Worm (Caenorhabditis elegans): ENCODE measurements around the gene C55C3.73.
A peak's percentile ranks its signal among the peaks of the same experiment; 100 is the strongest.

- TF ChIP-seq grh-1 (GFP tag; IDR thresholded peaks at IDR 0.05), result no peak
- peak; percentile 71 for TF ChIP-seq fos-1 (tag; optimal IDR thresholded peaks at IDR 0.05)
- TF ChIP-seq sox-4 (tag; optimal IDR thresholded peaks at IDR 0.05), result no peak
- no peak for TF ChIP-seq pag-3 (tag; optimal IDR thresholded peaks at IDR 0.05; ENCODE audit: borderline replicate concordance, insufficient read depth)
- no peak for TF ChIP-seq zag-1 (tag; optimal IDR thresholded peaks at IDR 0.05)
- TF ChIP-seq unc-62 (GFP tag; optimal IDR thresholded peaks at IDR 0.05), result no peak
- TF ChIP-seq tbx-2 (tag; optimal IDR thresholded peaks at IDR 0.05), result peak; percentile 76
- peak; percentile 35 for TF ChIP-seq lir-3 (tag; optimal IDR thresholded peaks at IDR 0.05; ENCODE audit: poor library complexity)
- TF ChIP-seq sptf-1 (tag; optimal IDR thresholded peaks at IDR 0.05), result no peak
- no peak for TF ChIP-seq unc-130 (tag; optimal IDR thresholded peaks at IDR 0.05)
- no peak for TF ChIP-seq ama-1 (optimal IDR thresholded peaks at IDR 0.05)
- TF ChIP-seq lin-39 (tag; optimal IDR thresholded peaks at IDR 0.05), result peak; percentile 72
- TF ChIP-seq nhr-84 (tag; optimal IDR thresholded peaks at IDR 0.05), result no peak
These were observed 28.3 kb upstream of the C55C3.73 start, which contains the start of gene H35B03.2 for ce11 chrIV:5731597-5731996.

All from whole organism, L1 larva.